Worm (Caenorhabditis elegans): ENCODE measurements around the gene nkb-2.

DNA sequence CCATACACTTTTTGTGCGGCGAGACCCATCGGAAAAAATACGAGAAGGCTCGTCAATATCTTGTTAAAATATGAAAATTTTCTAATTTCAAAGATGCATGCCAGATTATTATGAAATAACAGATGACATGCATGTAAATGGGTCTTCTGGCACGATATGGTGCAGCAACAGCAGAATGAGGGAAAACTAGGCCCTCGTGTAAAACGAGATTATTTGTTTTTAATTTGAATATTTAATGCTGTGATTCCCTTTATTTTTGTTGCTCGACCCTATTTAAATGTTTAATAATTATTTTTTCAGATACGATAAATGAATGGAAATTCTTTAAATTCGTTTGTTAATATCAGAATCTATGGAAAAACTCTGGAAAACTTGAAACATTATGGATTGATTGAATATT lies 29.1 kb upstream of the nkb-2 start, which contains the start of gene him-8:
- TF ChIP-seq nhr-25 (tag; optimal IDR thresholded peaks at IDR 0.05) (no peak), elt-3 (tag; optimal IDR thresholded peaks at IDR 0.05) (no peak)
